Worm (Caenorhabditis elegans) whole organism, L3 larva: ENCODE results near the gene F55B11.3.

Experiments
- R02D3.7 ChIP-seq: fragments of 150-350 bp; optimal IDR thresholded peaks from 2 replicates; lab custom pipeline; 2014; ENCODE audit warnings: missing biosample characterization, missing genetic modification characterization
- aly-2 ChIP-seq: fragments of 150-350 bp; optimal IDR thresholded peaks from 2 replicates; lab custom pipeline; 2014; ENCODE audit warnings: missing biosample characterization, missing genetic modification characterization
- ama-1 ChIP-seq: fragments of 150-350 bp; optimal IDR thresholded peaks from 2 replicates; lab custom pipeline; 2018
- ceh-82 ChIP-seq: fragments of 150-350 bp; optimal IDR thresholded peaks from 2 replicates; lab custom pipeline; 2014; ENCODE audit warnings: missing biosample characterization, missing genetic modification characterization
- egl-27 ChIP-seq: sonication (generic microtip); optimal IDR thresholded peaks from 4 replicates; lab custom pipeline; 2017; ENCODE audit warnings: missing biosample characterization, missing genetic modification reagents, missing genetic modification characterization
- egl-5 ChIP-seq: fragments of 150-350 bp; optimal IDR thresholded peaks from 2 replicates; lab custom pipeline; 2017; ENCODE audit warnings: missing biosample characterization, missing genetic modification reagents, missing genetic modification characterization, inconsistent platforms
- elt-3 ChIP-seq, 3 experiments: fragments of 150-350 bp in 1 of 3; sonication (generic microtip) in 2 of 3; optimal IDR thresholded peaks; 2 replicates in 2 of 3; 4 replicates in 1 of 3; lab custom pipeline; 2014 to 2017; ENCODE audit warnings: missing biosample characterization in 3 of 3, missing genetic modification characterization in 3 of 3
- fkh-10 ChIP-seq: sonication (generic microtip); optimal IDR thresholded peaks from 2 replicates; lab custom pipeline; 2017; ENCODE audit warnings: missing biosample characterization, missing genetic modification reagents, missing genetic modification characterization
- fkh-2 ChIP-seq: fragments of 150-350 bp; optimal IDR thresholded peaks from 2 replicates; lab custom pipeline; 2014; ENCODE audit warnings: missing biosample characterization, missing genetic modification reagents, missing genetic modification characterization
- fos-1 ChIP-seq: fragments of 150-350 bp; optimal IDR thresholded peaks from 2 replicates; lab custom pipeline; 2014; ENCODE audit warnings: missing biosample characterization, missing genetic modification characterization
- hmg-11 ChIP-seq: sonication (generic microtip); optimal IDR thresholded peaks from 2 replicates; lab custom pipeline; 2016; ENCODE audit warnings: missing genetic modification characterization, missing compliant biosample characterization
- jun-1 ChIP-seq: fragments of 150-350 bp; optimal IDR thresholded peaks from 2 replicates; lab custom pipeline; 2014; ENCODE audit warnings: missing biosample characterization, missing genetic modification reagents, missing genetic modification characterization
- lin-15B ChIP-seq: fragments of 150-350 bp; optimal IDR thresholded peaks from 2 replicates; lab custom pipeline; 2014; ENCODE audit warnings: missing biosample characterization, missing genetic modification characterization
- lsy-12 ChIP-seq: sonication (generic microtip); optimal IDR thresholded peaks from 2 replicates; lab custom pipeline; 2016; ENCODE audit warnings: mild to moderate bottlenecking, missing genetic modification characterization, missing compliant biosample characterization
- mdl-1 ChIP-seq: fragments of 150-350 bp; optimal IDR thresholded peaks from 2 replicates; lab custom pipeline; 2014; ENCODE audit warnings: missing biosample characterization, missing genetic modification characterization
- nfya-1 ChIP-seq: sonication (generic microtip); optimal IDR thresholded peaks from 2 replicates; lab custom pipeline; 2017; ENCODE audit warnings: missing genetic modification characterization, mild to moderate bottlenecking, missing compliant biosample characterization, antibody characterized with exemption, moderate library complexity; ENCODE audit not compliant: insufficient read depth
- nhr-12 ChIP-seq: fragments of 150-350 bp; optimal IDR thresholded peaks from 2 replicates; lab custom pipeline; 2014; ENCODE audit warnings: missing biosample characterization, missing genetic modification characterization
- nhr-23 ChIP-seq: fragments of 150-350 bp; optimal IDR thresholded peaks from 2 replicates; lab custom pipeline; 2014; ENCODE audit warnings: missing biosample characterization, missing genetic modification reagents, missing genetic modification characterization
- nhr-237 ChIP-seq: fragments of 150-350 bp; optimal IDR thresholded peaks from 2 replicates; lab custom pipeline; 2014; ENCODE audit warnings: missing biosample characterization, missing genetic modification characterization
- nhr-25 ChIP-seq: sonication (generic microtip); optimal IDR thresholded peaks from 2 replicates; lab custom pipeline; 2017; ENCODE audit warnings: missing biosample characterization, missing genetic modification characterization
- nhr-28 ChIP-seq: fragments of 150-350 bp; optimal IDR thresholded peaks from 2 replicates; lab custom pipeline; 2014; ENCODE audit warnings: missing biosample characterization, missing genetic modification characterization
- nhr-43 ChIP-seq: sonication (generic microtip); optimal IDR thresholded peaks from 2 replicates; lab custom pipeline; 2016; ENCODE audit warnings: mild to moderate bottlenecking, missing genetic modification characterization, missing compliant biosample characterization; ENCODE audit not compliant: poor library complexity, severe bottlenecking
- nhr-76 ChIP-seq: fragments of 150-350 bp; sonication (generic microtip); optimal IDR thresholded peaks from 5 replicates; lab custom pipeline; 2014; ENCODE audit warnings: missing biosample characterization, missing genetic modification characterization
- nhr-77 ChIP-seq: fragments of 150-350 bp; optimal IDR thresholded peaks from 2 replicates; lab custom pipeline; 2014; ENCODE audit warnings: missing biosample characterization, missing genetic modification characterization
- pha-4 ChIP-seq: fragments of 150-350 bp; optimal IDR thresholded peaks from 2 replicates; lab custom pipeline; 2014; ENCODE audit warnings: missing biosample characterization, missing genetic modification reagents, missing genetic modification characterization
- pqm-1 ChIP-seq: fragments of 150-350 bp; optimal IDR thresholded peaks from 2 replicates; lab custom pipeline; 2017; ENCODE audit warnings: missing biosample characterization, missing genetic modification characterization, inconsistent platforms
- sea-2 ChIP-seq: fragments of 150-350 bp; sonication (generic microtip); optimal IDR thresholded peaks from 4 replicates; lab custom pipeline; 2014; ENCODE audit warnings: missing biosample characterization, missing genetic modification reagents, missing genetic modification characterization
- snpc-4 ChIP-seq: fragments of 150-350 bp; optimal IDR thresholded peaks from 2 replicates; lab custom pipeline; 2014; ENCODE audit warnings: missing biosample characterization, missing genetic modification characterization
- zag-1 ChIP-seq: fragments of 150-350 bp; optimal IDR thresholded peaks from 2 replicates; lab custom pipeline; 2014; ENCODE audit warnings: missing biosample characterization, missing genetic modification characterization
- ztf-11 ChIP-seq: fragments of 150-350 bp; optimal IDR thresholded peaks from 2 replicates; lab custom pipeline; 2014; ENCODE audit warnings: missing biosample characterization, missing genetic modification characterization
- ztf-4 ChIP-seq: fragments of 150-350 bp; optimal IDR thresholded peaks from 2 replicates; lab custom pipeline; 2014; ENCODE audit warnings: missing biosample characterization, missing genetic modification characterization

Gene F55B11.3

DNA sequence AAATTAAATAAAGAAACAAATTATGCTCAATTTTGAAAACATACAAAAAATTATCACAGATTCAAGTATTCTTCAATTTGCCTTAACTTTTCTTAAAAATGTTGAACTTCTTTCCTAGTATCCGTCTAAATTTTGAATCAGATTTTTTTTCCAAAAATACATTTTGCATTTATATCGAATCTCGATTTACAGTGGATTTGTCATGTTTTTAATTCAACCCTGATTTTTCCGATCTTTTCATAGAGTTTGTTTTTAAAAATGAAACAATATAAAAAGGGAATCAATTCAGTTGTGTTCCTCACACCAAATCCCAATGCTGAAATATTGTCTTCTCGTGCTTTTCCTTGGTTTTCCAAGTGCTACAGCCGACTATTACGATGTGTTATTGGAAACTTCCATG is at the start of gene F55B11.3:
Gene F55B11.3, plus strand, starts transcription at position 301 of the 400 bp plus-strand sequence.
- TF ChIP-seq nhr-12 (tag; lab: Kevin White, UChicago) (no peak), egl-5 (no peak), zag-1 (tag; lab: Kevin White, UChicago) (no peak), ama-1 (lab: Kevin White, UChicago) (no peak), nhr-237 (tag; lab: Kevin White, UChicago) (no peak)

ce11 chrIV:14377267-14377814 is 47.2 kb upstream of the F55B11.3 start:
- TF ChIP-seq zag-1 (tag; lab: Kevin White, UChicago) (no peak), lin-15B (tag; lab: Kevin White, UChicago) (no peak), fos-1 (tag; lab: Kevin White, UChicago) (no peak), lsy-12 (tag; lab: Kevin White, UChicago) (no peak), ztf-11 (no peak), pqm-1 (tag; lab: Kevin White, UChicago) (no peak), fkh-2 (no peak), pha-4 (no peak), mdl-1 (no peak), elt-3 (tag; optimal IDR thresholded peaks at IDR 0.05; lab: Kevin White, UChicago) (no peak), ztf-4 (tag; lab: Kevin White, UChicago) (no peak), hmg-11 (tag; lab: Kevin White, UChicago) (no peak)
- TF ChIP-seq, all 47 proteins: peak for 0

ce11 chrIV:14377850-14378249 is 46.6 kb upstream of the F55B11.3 start:
- TF ChIP-seq nfya-1 (tag; lab: Kevin White, UChicago), result no peak
- TF ChIP-seq fkh-10 (GFP tag; lab: Kevin White, UChicago), result no peak
- no peak for TF ChIP-seq egl-27 (tag; lab: Kevin White, UChicago)
- no peak for TF ChIP-seq sea-2 (GFP tag; lab: Kevin White, UChicago)
- TF ChIP-seq ceh-82 (tag; lab: Kevin White, UChicago), result no peak
- TF ChIP-seq aly-2 (tag; lab: Kevin White, UChicago), result no peak
- no peak for TF ChIP-seq snpc-4 (tag; lab: Kevin White, UChicago)

DNA sequence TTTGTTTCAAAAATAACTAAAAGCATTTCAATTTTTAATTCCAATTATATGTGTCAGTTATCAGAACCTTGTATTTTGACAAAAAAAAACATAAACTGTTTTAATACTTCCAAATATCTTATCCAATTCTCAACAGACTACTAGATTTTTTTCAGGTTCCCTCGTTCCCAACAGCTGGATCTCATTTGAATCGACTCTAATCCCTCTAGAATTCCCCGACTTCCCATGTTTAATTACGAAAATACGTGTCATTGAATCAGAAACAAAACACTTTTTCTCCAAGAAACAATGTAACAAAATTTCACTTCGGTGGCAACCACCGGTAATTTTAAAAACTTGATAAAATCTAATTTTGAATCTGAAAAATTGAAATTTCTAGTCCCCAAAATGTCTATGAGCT is 45.3 kb upstream of the F55B11.3 start:
- no peak for TF ChIP-seq nhr-28 (tag; lab: Kevin White, UChicago)
- TF ChIP-seq lin-15B (tag; lab: Kevin White, UChicago), result no peak
- TF ChIP-seq nhr-76, result no peak
- no peak for TF ChIP-seq nhr-43 (tag; lab: Kevin White, UChicago)
- no peak for TF ChIP-seq elt-3 (tag; optimal IDR thresholded peaks at IDR 0.05; lab: Kevin White, UChicago)
- TF ChIP-seq, all 47 proteins: peak for 0

- TF ChIP-seq nhr-76 (no peak), mdl-1 (no peak)
Measured at ce11 chrIV:14383474-14383873, 41.0 kb upstream of the F55B11.3 start, which contains the start of gene paqr-3. paqr-3 (minus strand) TSS chrIV:14383683.

ce11 chrIV:14384194-14384593 is 40.3 kb upstream of the F55B11.3 start:
- TF ChIP-seq nhr-76 (no peak), jun-1 (tag; lab: Kevin White, UChicago) (no peak), lin-15B (tag; lab: Kevin White, UChicago) (no peak), R02D3.7 (no peak), nhr-77 (no peak)

ce11 chrIV:14385140-14385539 is 39.4 kb upstream of the F55B11.3 start:
- TF ChIP-seq nhr-28 (tag; lab: Kevin White, UChicago) (no peak), nhr-43 (tag; lab: Kevin White, UChicago) (peak; percentile 1), nhr-25 (tag; lab: Kevin White, UChicago) (peak; percentile 52), nhr-23 (peak; percentile 5)
